Fruit fly (Drosophila melanogaster): ENCODE data around the gene sc.

The sc gene

DNA sequence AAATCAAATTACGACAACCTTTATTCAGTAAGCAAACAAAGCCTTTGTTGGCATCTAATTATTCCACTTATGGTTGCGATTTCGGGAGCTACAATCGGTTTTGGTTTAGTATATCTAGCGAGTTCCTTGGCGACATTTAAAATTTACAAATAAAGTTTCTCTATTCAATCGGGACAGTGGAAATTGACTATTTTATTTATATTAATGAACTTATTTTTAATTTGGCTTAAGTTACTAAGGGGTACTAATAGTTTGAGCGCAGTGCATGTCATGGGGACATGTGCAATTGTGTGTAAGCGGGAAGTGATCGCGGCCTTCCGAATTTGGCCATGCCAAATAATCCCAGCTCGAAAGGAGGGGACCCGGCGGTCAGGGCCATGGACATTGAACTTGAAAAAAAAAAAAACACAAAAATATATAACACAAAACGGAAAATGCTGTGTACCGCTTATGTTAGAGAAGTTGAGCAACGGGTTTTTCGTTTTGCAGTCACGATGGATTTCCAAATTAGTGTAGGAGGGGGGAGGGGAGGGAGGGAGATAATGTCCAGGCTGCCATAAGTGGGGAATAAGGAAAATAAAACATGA is 41.8 kb upstream of the sc start (continued):
- no peak for TF ChIP-seq CG6808 (GFP tag; optimal IDR thresholded peaks at IDR 0.05)
- no peak for TF ChIP-seq fd59A (GFP tag; optimal IDR thresholded peaks at IDR 0.05)
- no peak for TF ChIP-seq Sox15 (GFP tag; optimal IDR thresholded peaks at IDR 0.05)
- TF ChIP-seq Eip78C (GFP tag), result peak; percentile 54
- TF ChIP-seq OdsH (GFP tag; optimal IDR thresholded peaks at IDR 0.05), result no peak
- no peak for TF ChIP-seq Gug (GFP tag; IDR thresholded peaks at IDR 0.05)
- no peak for TF ChIP-seq CG34406 (GFP tag; optimal IDR thresholded peaks at IDR 0.05)
- peak; percentile 10 for TF ChIP-seq CG4318 (GFP tag; optimal IDR thresholded peaks at IDR 0.05)
- TF ChIP-seq vri (GFP tag; optimal IDR thresholded peaks at IDR 0.05), result no peak
- no peak for TF ChIP-seq Blimp-1 (GFP tag; optimal IDR thresholded peaks at IDR 0.05)
- TF ChIP-seq esn (GFP tag; optimal IDR thresholded peaks at IDR 0.05), result peak; percentile 11
- no peak for TF ChIP-seq svp (GFP tag)
- no peak for TF ChIP-seq cyc (GFP tag; optimal IDR thresholded peaks at IDR 0.05)
- peak; percentile 23; the same call in 1 of the 2 replicates for TF ChIP-seq CG11294 (GFP tag; IDR thresholded peaks at IDR 0.05)
- no peak for TF ChIP-seq Ets21C (GFP tag; optimal IDR thresholded peaks at IDR 0.05)
- no peak for TF ChIP-seq CG16779 (tag; optimal IDR thresholded peaks at IDR 0.05)
- no peak for TF ChIP-seq CG6276 (GFP tag; optimal IDR thresholded peaks at IDR 0.05)
- TF ChIP-seq Smox (GFP tag; optimal IDR thresholded peaks at IDR 0.05), result no peak
- peak; percentile 57; the same call in 2 of the 3 replicates for TF ChIP-seq eg (GFP tag; IDR thresholded peaks at IDR 0.05)
- no peak for TF ChIP-seq achi (GFP tag; optimal IDR thresholded peaks at IDR 0.05)
- TF ChIP-seq net (GFP tag; optimal IDR thresholded peaks at IDR 0.05), result no peak
- no peak for TF ChIP-seq lz (GFP tag; optimal IDR thresholded peaks at IDR 0.05)
- peak; percentile 17 for TF ChIP-seq pdm3 (GFP tag; optimal IDR thresholded peaks at IDR 0.05)
- no peak for TF ChIP-seq CG11762 (GFP tag; optimal IDR thresholded peaks at IDR 0.05; ENCODE audit: insufficient read depth)
- TF ChIP-seq acj6 (GFP tag; optimal IDR thresholded peaks at IDR 0.05), result no peak
- no peak for TF ChIP-seq CG3032 (tag; optimal IDR thresholded peaks at IDR 0.05)
- TF ChIP-seq CG10631 (GFP tag; optimal IDR thresholded peaks at IDR 0.05), result no peak
- TF ChIP-seq CG8632 (GFP tag; optimal IDR thresholded peaks at IDR 0.05), result no peak
- no peak for TF ChIP-seq CG6163 (GFP tag; IDR thresholded peaks at IDR 0.05)
- no peak for TF ChIP-seq CG10669 (GFP tag; optimal IDR thresholded peaks at IDR 0.05)
- TF ChIP-seq Met (GFP tag; optimal IDR thresholded peaks at IDR 0.05), result no peak
- no peak for TF ChIP-seq topi (GFP tag; optimal IDR thresholded peaks at IDR 0.05)
- no peak for TF ChIP-seq CG1621 (tag; optimal IDR thresholded peaks at IDR 0.05)
- no peak for TF ChIP-seq CG6854 (GFP tag; optimal IDR thresholded peaks at IDR 0.05)
- no peak for TF ChIP-seq Lpt (GFP tag; optimal IDR thresholded peaks at IDR 0.05)
- no peak for TF ChIP-seq CG31627 (GFP tag; optimal IDR thresholded peaks at IDR 0.05)
- TF ChIP-seq Eip93F (GFP tag; optimal IDR thresholded peaks at IDR 0.05), result no peak
- no peak for TF ChIP-seq Sox102F (GFP tag; optimal IDR thresholded peaks at IDR 0.05)
- no peak for TF ChIP-seq Eip75B (GFP tag; optimal IDR thresholded peaks at IDR 0.05)
- TF ChIP-seq Hr39 (GFP tag; optimal IDR thresholded peaks at IDR 0.05), result no peak

DNA sequence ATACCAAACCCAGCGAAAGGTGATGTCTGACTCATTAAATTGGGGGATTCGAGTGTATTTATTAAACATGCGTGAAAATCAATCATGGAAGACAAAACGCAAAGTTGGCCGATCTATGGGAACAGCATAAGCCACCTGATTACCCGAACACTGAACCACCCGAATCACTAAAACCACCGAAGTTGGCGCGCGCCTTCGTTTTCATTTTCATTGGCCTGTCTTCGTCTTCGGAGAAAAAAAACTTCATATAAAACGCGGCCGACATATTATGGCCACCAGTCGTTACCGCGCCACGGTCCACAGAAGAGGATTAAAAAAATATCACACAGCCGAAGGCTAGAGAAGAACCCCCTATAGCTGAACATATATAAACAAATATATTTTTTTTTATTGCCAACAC is 39.6 kb upstream of the sc start, which contains the start of gene y:
Gene y (plus strand): TSS at position 278 of the 400 bp plus-strand sequence.
- TF ChIP-seq Eip78C (GFP tag) (peak; percentile 43), CG31627 (GFP tag; optimal IDR thresholded peaks at IDR 0.05) (no peak)

DNA sequence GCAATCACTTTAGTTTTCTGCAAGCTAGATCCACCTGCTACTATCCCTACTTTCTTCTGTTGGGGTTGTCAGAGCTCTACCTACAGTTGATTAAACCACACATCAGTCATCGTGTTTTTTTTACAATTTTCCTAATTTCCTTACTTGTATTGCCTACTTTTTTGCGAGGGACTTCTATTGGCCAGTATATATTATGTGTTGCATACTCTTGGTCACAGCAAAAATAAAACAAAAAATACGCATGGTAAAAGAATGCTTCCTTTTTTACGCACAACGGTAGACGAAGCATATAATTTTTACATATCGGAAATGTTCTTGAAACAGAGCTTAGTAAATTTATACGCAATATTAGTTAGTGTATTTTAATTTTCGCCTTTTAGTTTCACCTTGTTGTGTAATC is 34.4 kb upstream of the sc start:
- TF ChIP-seq CG10669 (GFP tag; optimal IDR thresholded peaks at IDR 0.05), result peak; percentile 75
- TF ChIP-seq pdm3 (GFP tag; optimal IDR thresholded peaks at IDR 0.05), result peak; percentile 61
- TF ChIP-seq fd85E (GFP tag; optimal IDR thresholded peaks at IDR 0.05), result no peak
- peak; percentile 50 for TF ChIP-seq Eip78C (GFP tag)
- TF ChIP-seq Smox (GFP tag; optimal IDR thresholded peaks at IDR 0.05), result no peak
- peak; percentile 84 for TF ChIP-seq eg (GFP tag; IDR thresholded peaks at IDR 0.05)
- peak; percentile 75 for TF ChIP-seq CG32006 (GFP tag; optimal IDR thresholded peaks at IDR 0.05)
- peak in 1 of 2 experiments; percentile 56 for TF ChIP-seq ss (GFP tag; optimal IDR thresholded peaks at IDR 0.05)
- no peak for TF ChIP-seq CG31627 (GFP tag; optimal IDR thresholded peaks at IDR 0.05)
- TF ChIP-seq Eip75B (GFP tag; optimal IDR thresholded peaks at IDR 0.05), result peak; percentile 23
- no peak for TF ChIP-seq Eip93F (GFP tag; optimal IDR thresholded peaks at IDR 0.05)
- peak; percentile 8 for TF ChIP-seq CG3919 (GFP tag; optimal IDR thresholded peaks at IDR 0.05)
- TF ChIP-seq fd59A (GFP tag; optimal IDR thresholded peaks at IDR 0.05), result peak; percentile 31
- TF ChIP-seq CG8119 (GFP tag; IDR thresholded peaks at IDR 0.05), result 0 out of 3 replicates have a peak, but pooled peaks have one; percentile 39
- peak; percentile 26 for TF ChIP-seq Hr39 (GFP tag; optimal IDR thresholded peaks at IDR 0.05)
- TF ChIP-seq topi (GFP tag; optimal IDR thresholded peaks at IDR 0.05), result peak; percentile 33
- TF ChIP-seq Hr4 (GFP tag; optimal IDR thresholded peaks at IDR 0.05), result no peak
- TF ChIP-seq dac (GFP tag; optimal IDR thresholded peaks at IDR 0.05), result peak; percentile 85
- TF ChIP-seq Sox14 (GFP tag; optimal IDR thresholded peaks at IDR 0.05), result peak; percentile 19
- TF ChIP-seq Sox15 (GFP tag; optimal IDR thresholded peaks at IDR 0.05), result no peak
- peak; percentile 75 for TF ChIP-seq Ets96B (tag; optimal IDR thresholded peaks at IDR 0.05)
